Worm (Caenorhabditis elegans): ENCODE measurements around the gene algn-1.

The algn-1 gene

DNA sequence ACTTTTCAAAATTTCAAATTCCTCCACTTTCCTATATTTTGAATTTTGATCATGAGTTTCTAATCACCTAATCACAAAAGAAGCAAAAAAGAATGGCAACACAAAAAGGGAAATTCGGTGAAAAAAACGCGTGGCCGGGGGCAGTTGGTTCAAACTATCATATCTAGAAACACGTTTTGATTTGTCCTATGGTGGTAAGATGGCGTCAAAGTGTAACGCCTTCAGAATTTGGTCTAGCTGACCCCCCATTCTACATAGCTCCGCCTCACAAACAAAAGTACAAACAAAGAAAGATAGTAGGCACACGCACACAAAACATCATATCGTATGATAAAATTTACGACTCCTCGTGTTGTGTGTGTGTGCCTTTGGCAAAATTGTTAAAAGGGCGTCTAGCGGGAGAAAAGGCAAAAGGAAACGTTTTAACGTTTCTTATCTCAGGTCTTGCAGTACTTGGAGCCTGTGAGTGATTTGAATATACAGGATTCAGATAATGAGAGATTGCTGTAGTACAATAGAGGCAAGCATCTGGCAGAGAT is 37.9 kb upstream of the algn-1 start (continued):
- TF ChIP-seq zfp-3 (GFP tag; conservative IDR thresholded peaks at IDR 0.05) (no peak), nhr-111 (GFP tag; optimal IDR thresholded peaks at IDR 0.05) (no peak), nhr-42 (GFP tag; IDR thresholded peaks at IDR 0.05) (no peak), nhr-237 (tag; optimal IDR thresholded peaks at IDR 0.05) (no peak), madf-5 (GFP tag; IDR thresholded peaks at IDR 0.05) (no peak), attf-4 (tag; optimal IDR thresholded peaks at IDR 0.05) (no peak), aly-2 (tag; optimal IDR thresholded peaks at IDR 0.05) (no peak), ceh-20 (GFP tag; IDR thresholded peaks at IDR 0.05) (peak; percentile 31; the same call in 1 of the 2 replicates), set-16 (GFP tag; IDR thresholded peaks at IDR 0.05) (no peak), lin-1 (GFP tag; IDR thresholded peaks at IDR 0.05) (0 out of 2 replicates have a peak, but pooled peaks have one; percentile 15), zip-11 (GFP tag; IDR thresholded peaks at IDR 0.05) (no peak), ceh-62 (tag; optimal IDR thresholded peaks at IDR 0.05) (no peak), duxl-1 (tag; optimal IDR thresholded peaks at IDR 0.05; ENCODE audit: poor library complexity) (no peak)

DNA sequence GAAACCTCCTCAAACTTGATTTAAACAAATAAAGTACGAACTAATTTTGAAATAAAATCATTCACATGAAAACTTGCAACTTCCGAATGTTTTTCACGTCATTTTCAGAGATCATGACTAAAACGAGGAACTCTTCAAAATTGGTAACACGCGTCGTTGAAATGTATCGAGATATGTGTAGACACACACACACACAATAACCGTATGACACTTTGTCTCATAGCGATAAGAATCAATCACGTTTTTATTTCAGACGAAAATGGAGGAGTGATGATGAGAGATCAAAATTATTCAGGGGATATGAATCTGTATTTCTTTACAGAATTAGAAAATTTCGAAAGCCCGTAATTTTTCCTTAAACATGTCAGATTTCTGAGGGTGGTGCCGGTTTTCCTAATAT is 37.2 kb upstream of the algn-1 start:
- TF ChIP-seq hlh-11 (tag; optimal IDR thresholded peaks at IDR 0.05): peak; percentile 40
- TF ChIP-seq Y48G9A.11 (GFP tag; IDR thresholded peaks at IDR 0.05): no peak
- TF ChIP-seq ZK546.5 (tag; optimal IDR thresholded peaks at IDR 0.05): no peak
- peak; percentile 5 for TF ChIP-seq mep-1 (tag; optimal IDR thresholded peaks at IDR 0.05)
- TF ChIP-seq dmd-6 (GFP tag; IDR thresholded peaks at IDR 0.05): peak; percentile 73
- peak in 1 of 2 experiments; percentile 30 for TF ChIP-seq mdl-1 (tag; optimal IDR thresholded peaks at IDR 0.05)
- TF ChIP-seq ztf-7 (tag; optimal IDR thresholded peaks at IDR 0.05): no peak
- no peak for TF ChIP-seq ceh-28 (tag; optimal IDR thresholded peaks at IDR 0.05)
- peak in 1 of 2 experiments; percentile 94 for TF ChIP-seq unc-62 (GFP tag; optimal IDR thresholded peaks at IDR 0.05 in 1 of 2)
- no peak for TF ChIP-seq unc-62 (tag; optimal IDR thresholded peaks at IDR 0.05)
- TF ChIP-seq fkh-10 (GFP tag; optimal IDR thresholded peaks at IDR 0.05): no peak
- TF ChIP-seq ceh-20 (GFP tag; IDR thresholded peaks at IDR 0.05): 0 out of 2 replicates have a peak, but pooled peaks have one; percentile 24
- TF ChIP-seq vab-7 (GFP tag; IDR thresholded peaks at IDR 0.05): no peak
- TF ChIP-seq nhr-28 (tag; optimal IDR thresholded peaks at IDR 0.05): peak; percentile 73
- peak; percentile 59 for TF ChIP-seq T20F7.1 (GFP tag; optimal IDR thresholded peaks at IDR 0.05)
- TF ChIP-seq mdt-29 (GFP tag; IDR thresholded peaks at IDR 0.05): 0 out of 2 replicates have a peak, but pooled peaks have one; percentile 24
- TF ChIP-seq dve-1 (tag; optimal IDR thresholded peaks at IDR 0.05; ENCODE audit: insufficient read depth): peak; percentile 59
- peak; percentile 86 for TF ChIP-seq hlh-30 (tag; optimal IDR thresholded peaks at IDR 0.05; ENCODE audit: insufficient read depth)
- peak; percentile 4 for TF ChIP-seq nhr-77 (tag; optimal IDR thresholded peaks at IDR 0.05)
- TF ChIP-seq lin-39 (tag; optimal IDR thresholded peaks at IDR 0.05): no peak
- TF ChIP-seq php-3 (GFP tag; IDR thresholded peaks at IDR 0.05): peak; percentile 19; the same call in 1 of the 2 replicates
- TF ChIP-seq mxl-3 (GFP tag; optimal IDR thresholded peaks at IDR 0.05): peak; percentile 71

DNA sequence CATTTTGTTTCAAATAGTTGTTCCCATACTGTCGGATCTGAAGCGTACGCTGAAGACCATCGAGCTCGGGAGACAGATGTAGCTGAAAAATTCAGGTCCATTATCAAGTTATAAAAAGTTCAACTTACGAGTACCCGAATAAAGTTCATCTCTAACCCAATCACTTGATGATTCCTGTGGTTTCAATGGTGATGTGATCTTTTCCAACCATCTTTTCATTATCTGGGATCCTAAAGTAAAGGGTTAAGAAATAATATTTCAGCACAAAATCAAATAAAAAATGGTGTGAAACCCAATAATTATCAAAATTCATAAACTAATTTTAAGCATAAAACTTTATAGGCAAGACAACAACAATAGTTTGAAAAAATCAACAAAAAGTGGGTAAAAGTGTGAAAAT is 32.7 kb upstream of the algn-1 start, which contains the start of gene C05D11.8:
Gene C05D11.8, minus strand, starts transcription at position 101 of the 400 bp plus-strand sequence.
- TF ChIP-seq snpc-4 (tag; optimal IDR thresholded peaks at IDR 0.05): no peak
- no peak for TF ChIP-seq fkh-10 (GFP tag; optimal IDR thresholded peaks at IDR 0.05)
- no peak for TF ChIP-seq T20F7.1 (GFP tag; optimal IDR thresholded peaks at IDR 0.05)
- no peak for TF ChIP-seq F49E8.2 (tag; optimal IDR thresholded peaks at IDR 0.05; ENCODE audit: borderline replicate concordance)
- TF ChIP-seq F37D6.2 (tag; optimal IDR thresholded peaks at IDR 0.05): no peak
- TF ChIP-seq ceh-82 (tag; optimal IDR thresholded peaks at IDR 0.05): no peak
- no peak for TF ChIP-seq unc-39 (tag; optimal IDR thresholded peaks at IDR 0.05)
- TF ChIP-seq ces-1 (GFP tag; optimal IDR thresholded peaks at IDR 0.05): no peak
